Worm (Caenorhabditis elegans) whole organism, mixed stage, embryonic: ENCODE data around the gene C51E3.10.

Experiments used
- drap-1 ChIP-seq: fragments of 200-800 bp; sonication (Bioruptor generic); optimal IDR thresholded peaks from 3 replicates; lab custom pipeline; 2018; ENCODE audit warnings: mild to moderate bottlenecking, missing genetic modification characterization, missing compliant biosample characterization
- lin-13 ChIP-seq: fragments of 150-350 bp; optimal IDR thresholded peaks from 2 replicates; lab custom pipeline; 2014; ENCODE audit warnings: missing biosample characterization, missing genetic modification characterization
- nhr-12 ChIP-seq: fragments of 150-350 bp; optimal IDR thresholded peaks from 2 replicates; lab custom pipeline; 2014; ENCODE audit warnings: missing biosample characterization, missing genetic modification characterization
- nhr-237 ChIP-seq: fragments of 150-350 bp; optimal IDR thresholded peaks from 2 replicates; lab custom pipeline; 2014; ENCODE audit warnings: missing biosample characterization, missing genetic modification characterization
- nhr-28 ChIP-seq: fragments of 150-350 bp; optimal IDR thresholded peaks from 2 replicates; lab custom pipeline; 2014; ENCODE audit warnings: missing biosample characterization, missing genetic modification characterization
- unc-120 ChIP-seq: sonication (generic microtip); optimal IDR thresholded peaks from 2 replicates; lab custom pipeline; 2017; ENCODE audit warnings: missing genetic modification characterization, missing compliant biosample characterization; ENCODE audit not compliant: poor library complexity, severe bottlenecking
- ztf-11 ChIP-seq: fragments of 150-350 bp; optimal IDR thresholded peaks from 2 replicates; lab custom pipeline; 2014; ENCODE audit warnings: missing biosample characterization, missing genetic modification characterization

DNA sequence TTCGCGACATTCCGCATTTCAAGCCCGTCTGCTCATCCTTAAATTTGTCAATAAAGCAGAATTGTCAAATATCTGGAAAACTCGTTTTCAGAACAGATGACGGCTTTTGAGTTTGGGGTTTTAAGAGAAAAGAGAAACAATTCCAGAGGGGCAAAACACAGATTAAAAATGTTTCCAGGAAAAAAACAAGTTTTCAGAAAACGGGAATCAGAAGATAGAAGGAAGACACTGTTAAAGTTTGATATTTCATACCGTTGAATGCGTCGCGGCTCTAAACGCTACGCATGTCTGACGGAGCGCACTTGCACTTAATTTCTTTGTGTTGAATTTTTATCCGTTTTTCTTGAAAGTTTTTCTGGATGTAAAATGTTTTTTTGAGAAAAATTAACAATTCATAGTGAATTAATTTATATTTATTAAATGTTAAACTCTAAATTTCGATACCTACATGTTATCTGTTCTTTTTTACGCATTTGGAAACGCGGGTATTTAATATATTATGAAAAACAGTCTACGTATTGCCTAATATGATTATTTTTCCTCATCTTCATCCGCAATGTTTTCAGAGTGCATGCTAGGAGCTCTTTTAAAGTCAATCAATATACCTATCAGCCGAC lies 26.7 kb downstream of the C51E3.10 start, which contains the start of the genes C08B6.18, wdr-20 and C08B6.8:
- no peak for TF ChIP-seq ztf-11
- TF ChIP-seq nhr-12 (tag; lab: Kevin White, UChicago): no peak
- TF ChIP-seq lin-13 (tag; lab: Kevin White, UChicago): no peak
- TF ChIP-seq drap-1: no peak
- TF ChIP-seq nhr-237 (tag; lab: Kevin White, UChicago): peak; percentile 26
- TF ChIP-seq unc-120 (tag; lab: Kevin White, UChicago): no peak
- no peak for TF ChIP-seq nhr-28 (tag; lab: Kevin White, UChicago)
